Fruit fly (Drosophila melanogaster) whole organism, adult: ENCODE data around the gene CG42324.

Experiments used
- CG11617 ChIP-seq: fragments of 200-800 bp; sonication (Bioruptor generic); optimal IDR thresholded peaks from 2 replicates; lab custom pipeline; 2017; ENCODE audit warnings: mild to moderate bottlenecking, missing biosample characterization, missing genetic modification reagents, missing genetic modification characterization
- CG33017 ChIP-seq: fragments of 200-800 bp; sonication (Bioruptor generic); optimal IDR thresholded peaks from 2 replicates; lab custom pipeline; 2018; ENCODE audit warnings: missing biosample characterization, mild to moderate bottlenecking, missing genetic modification characterization, moderate library complexity
- CG7045 ChIP-seq: fragments of 200-800 bp; sonication (Bioruptor generic); optimal IDR thresholded peaks from 2 replicates; lab custom pipeline; 2017; ENCODE audit warnings: missing biosample characterization, mild to moderate bottlenecking, missing genetic modification characterization
- Clk ChIP-seq: fragments of 200-800 bp; sonication (Bioruptor generic); optimal IDR thresholded peaks from 2 replicates; lab custom pipeline; 2017; ENCODE audit warnings: missing biosample characterization, missing genetic modification characterization
- Crg-1 ChIP-seq: fragments of 200-800 bp; sonication (Bioruptor generic); optimal IDR thresholded peaks from 2 replicates; lab custom pipeline; 2016; ENCODE audit warnings: missing biosample characterization, missing genetic modification characterization
- Mnt ChIP-seq: fragments of 200-800 bp; sonication (Bioruptor generic); optimal IDR thresholded peaks from 2 replicates; lab custom pipeline; 2016; ENCODE audit warnings: missing biosample characterization, mild to moderate bottlenecking, missing genetic modification characterization
- bab1 ChIP-seq: fragments of 200-800 bp; sonication (Bioruptor generic); optimal IDR thresholded peaks from 3 replicates; lab custom pipeline; 2019; ENCODE audit warnings: missing biosample characterization, mild to moderate bottlenecking, missing genetic modification characterization, moderate library complexity
- cic ChIP-seq: fragments of 200-800 bp; sonication (Bioruptor generic); optimal IDR thresholded peaks from 2 replicates; lab custom pipeline; 2017; ENCODE audit warnings: missing biosample characterization, mild to moderate bottlenecking, missing genetic modification characterization, moderate library complexity
- cnc ChIP-seq, 2 experiments: fragments of >200 bp; optimal IDR thresholded peaks; 2 replicates each; lab custom pipeline; 2017
- kay ChIP-seq: fragments of 200-800 bp; sonication (Bioruptor generic); peaks from one replicate; lab custom pipeline; 2016; ENCODE audit warnings: missing biosample characterization, missing genetic modification characterization, borderline replicate concordance
- tj ChIP-seq: fragments of 200-800 bp; sonication (Bioruptor generic); optimal IDR thresholded peaks from 3 replicates; lab custom pipeline; 2017; ENCODE audit warnings: missing biosample characterization, mild to moderate bottlenecking, missing genetic modification characterization, moderate library complexity

DNA sequence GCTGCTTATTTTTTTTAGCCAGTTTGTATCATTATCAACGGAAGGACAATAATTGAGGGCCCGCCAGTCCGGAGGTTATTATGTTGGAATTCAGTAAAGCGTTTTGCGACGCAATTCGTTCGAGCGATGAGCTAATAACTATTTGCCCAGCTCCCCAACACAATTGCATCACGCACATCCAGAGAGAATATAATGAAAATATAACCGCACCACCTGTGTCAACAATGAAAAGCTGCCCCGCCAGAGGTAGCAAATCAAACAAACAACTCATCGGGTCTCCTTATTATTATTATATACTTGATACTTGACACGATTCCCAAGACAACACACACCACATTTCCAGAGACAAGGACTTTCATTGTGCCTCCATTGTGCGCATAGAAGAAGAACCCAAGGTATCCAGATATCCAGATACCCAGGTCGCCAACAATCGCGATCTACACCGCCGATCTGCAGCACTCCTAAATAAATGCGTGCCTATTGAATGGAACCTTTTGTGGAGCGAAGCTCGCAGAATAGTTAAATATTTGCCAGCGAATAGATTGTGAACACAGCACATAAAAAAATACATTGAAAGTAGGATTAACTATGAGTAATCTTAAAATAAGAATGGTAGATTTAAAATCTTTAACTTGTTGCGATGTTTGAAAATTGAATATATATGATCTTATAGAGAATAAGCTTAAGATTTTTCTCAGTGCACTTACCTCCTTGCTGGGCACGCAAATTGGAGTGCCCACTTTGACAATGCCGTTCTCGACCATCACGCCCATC lies 29.3 kb upstream of the CG42324 start:
- TF ChIP-seq Crg-1 (GFP tag; lab: Kevin White, UChicago) (no peak), kay (GFP tag; lab: Kevin White, UChicago) (no peak), CG7045 (no peak), bab1 (GFP tag; lab: Kevin White, UChicago) (no peak), CG11617 (no peak), CG33017 (tag; lab: Kevin White, UChicago) (no peak), tj (GFP tag; lab: Kevin White, UChicago) (no peak), cic (GFP tag; lab: Kevin White, UChicago) (no peak), Mnt (GFP tag; lab: Kevin White, UChicago) (no peak), cnc (optimal IDR thresholded peaks at IDR 0.05; lab: Kevin White, UChicago) (no peak), Clk (no peak)
